Worm (Caenorhabditis elegans) whole organism, L2 larva: ENCODE measurements around the gene str-135.

Experiments
- C34F6.9 ChIP-seq: fragments of 150-350 bp; optimal IDR thresholded peaks from 2 replicates; lab custom pipeline; 2014; ENCODE audit warnings: missing biosample characterization, missing genetic modification characterization
- F13H6.1 ChIP-seq: sonication (generic microtip); optimal IDR thresholded peaks from 2 replicates; lab custom pipeline; 2016; ENCODE audit warnings: missing genetic modification characterization, missing compliant biosample characterization
- R02D3.7 ChIP-seq: fragments of 150-350 bp; optimal IDR thresholded peaks from 2 replicates; lab custom pipeline; 2014; ENCODE audit warnings: missing biosample characterization, missing genetic modification characterization
- alr-1 ChIP-seq: fragments of 150-350 bp; optimal IDR thresholded peaks from 2 replicates; lab custom pipeline; 2014; ENCODE audit warnings: missing biosample characterization, missing genetic modification characterization
- aly-2 ChIP-seq: fragments of 150-350 bp; optimal IDR thresholded peaks from 2 replicates; lab custom pipeline; 2014; ENCODE audit warnings: missing biosample characterization, missing genetic modification characterization
- ama-1 ChIP-seq: fragments of 150-350 bp; optimal IDR thresholded peaks from 2 replicates; lab custom pipeline; 2018; ENCODE audit warnings: inconsistent platforms
- blmp-1 ChIP-seq: sonication (generic microtip); optimal IDR thresholded peaks from 2 replicates; lab custom pipeline; 2017; ENCODE audit warnings: missing genetic modification characterization, mild to moderate bottlenecking, missing compliant biosample characterization, antibody characterized with exemption, moderate library complexity; ENCODE audit not compliant: insufficient read depth
- ceh-16 ChIP-seq: fragments of 150-350 bp; optimal IDR thresholded peaks from 2 replicates; lab custom pipeline; 2014; ENCODE audit warnings: missing biosample characterization, missing genetic modification characterization
- ceh-82 ChIP-seq: fragments of 150-350 bp; optimal IDR thresholded peaks from 2 replicates; lab custom pipeline; 2014; ENCODE audit warnings: missing biosample characterization, missing genetic modification characterization
- crh-2 ChIP-seq: sonication (generic microtip); optimal IDR thresholded peaks from 2 replicates; lab custom pipeline; 2017; ENCODE audit warnings: missing biosample characterization, missing genetic modification characterization
- dmd-4 ChIP-seq: sonication (generic microtip); optimal IDR thresholded peaks from 2 replicates; lab custom pipeline; 2017; ENCODE audit warnings: missing biosample characterization, missing genetic modification characterization
- egl-27 ChIP-seq: sonication (generic microtip); optimal IDR thresholded peaks from 3 replicates; lab custom pipeline; 2017; ENCODE audit warnings: missing biosample characterization, missing genetic modification reagents, missing genetic modification characterization
- elt-3 ChIP-seq: sonication (generic microtip); optimal IDR thresholded peaks from 2 replicates; lab custom pipeline; 2017; ENCODE audit warnings: missing biosample characterization, missing genetic modification characterization
- fos-1 ChIP-seq: fragments of 150-350 bp; optimal IDR thresholded peaks from 2 replicates; lab custom pipeline; 2014; ENCODE audit warnings: missing biosample characterization, missing genetic modification characterization
- gmeb-1 ChIP-seq: fragments of 150-350 bp; optimal IDR thresholded peaks from 2 replicates; lab custom pipeline; 2014; ENCODE audit warnings: missing biosample characterization, missing genetic modification characterization
- lin-13 ChIP-seq: fragments of 150-350 bp; optimal IDR thresholded peaks from 2 replicates; lab custom pipeline; 2014; ENCODE audit warnings: missing biosample characterization, missing genetic modification reagents, missing genetic modification characterization
- lsy-2 ChIP-seq, 2 experiments: fragments of 150-350 bp in 1 of 2; sonication (generic microtip) in 1 of 2; optimal IDR thresholded peaks; 2 replicates each; lab custom pipeline; 2014 to 2017; ENCODE audit warnings: missing biosample characterization in 2 of 2, missing genetic modification characterization in 2 of 2
- mab-5 ChIP-seq: fragments of 150-350 bp; optimal IDR thresholded peaks from 2 replicates; lab custom pipeline; 2014; ENCODE audit warnings: missing biosample characterization, missing genetic modification characterization
- mbf-1 ChIP-seq: sonication (generic microtip); optimal IDR thresholded peaks from 2 replicates; lab custom pipeline; 2017; ENCODE audit warnings: missing biosample characterization, missing genetic modification characterization
- mdl-1 ChIP-seq, 2 experiments: fragments of 150-350 bp in 1 of 2; sonication (generic microtip) in 1 of 2; optimal IDR thresholded peaks; 2 replicates each; lab custom pipeline; 2017; ENCODE audit warnings: missing biosample characterization in 2 of 2, missing genetic modification characterization in 2 of 2
- nhr-10 ChIP-seq: sonication (generic microtip); optimal IDR thresholded peaks from 2 replicates; lab custom pipeline; 2017; ENCODE audit warnings: missing biosample characterization, missing genetic modification characterization
- nhr-11 ChIP-seq: fragments of 150-350 bp; optimal IDR thresholded peaks from 2 replicates; lab custom pipeline; 2014; ENCODE audit warnings: missing biosample characterization, missing genetic modification characterization
- nhr-12 ChIP-seq: fragments of 150-350 bp; optimal IDR thresholded peaks from 2 replicates; lab custom pipeline; 2014; ENCODE audit warnings: missing biosample characterization, missing genetic modification characterization
- nhr-129 ChIP-seq: fragments of 150-350 bp; optimal IDR thresholded peaks from 2 replicates; lab custom pipeline; 2014; ENCODE audit warnings: missing biosample characterization, missing genetic modification characterization
- nhr-21 ChIP-seq: fragments of 150-350 bp; optimal IDR thresholded peaks from 2 replicates; lab custom pipeline; 2014; ENCODE audit warnings: missing biosample characterization, missing genetic modification characterization
- nhr-23 ChIP-seq: fragments of 150-350 bp; optimal IDR thresholded peaks from 2 replicates; lab custom pipeline; 2014; ENCODE audit warnings: missing biosample characterization, missing genetic modification reagents, missing genetic modification characterization
- nhr-237 ChIP-seq: fragments of 150-350 bp; optimal IDR thresholded peaks from 2 replicates; lab custom pipeline; 2014; ENCODE audit warnings: missing biosample characterization, missing genetic modification characterization
- nhr-25 ChIP-seq: fragments of 150-350 bp; sonication (generic microtip); optimal IDR thresholded peaks from 3 replicates; lab custom pipeline; 2014; ENCODE audit warnings: missing biosample characterization, missing genetic modification characterization
- nhr-6 ChIP-seq: fragments of 150-350 bp; optimal IDR thresholded peaks from 2 replicates; lab custom pipeline; 2014; ENCODE audit warnings: missing biosample characterization, missing genetic modification characterization
- nhr-77 ChIP-seq: fragments of 150-350 bp; optimal IDR thresholded peaks from 2 replicates; lab custom pipeline; 2014; ENCODE audit warnings: missing biosample characterization, missing genetic modification characterization
- peb-1 ChIP-seq: fragments of 150-350 bp; optimal IDR thresholded peaks from 2 replicates; lab custom pipeline; 2014; ENCODE audit warnings: missing biosample characterization, missing genetic modification characterization
- sem-4 ChIP-seq: fragments of 150-350 bp; optimal IDR thresholded peaks from 2 replicates; lab custom pipeline; 2014; ENCODE audit warnings: missing biosample characterization, missing genetic modification reagents, missing genetic modification characterization
- sma-9 ChIP-seq, 2 experiments: fragments of 150-350 bp in 1 of 2; sonication (generic microtip) in 1 of 2; optimal IDR thresholded peaks; 2 replicates each; lab custom pipeline; 2014 to 2016; ENCODE audit warnings: missing genetic modification characterization in 2 of 2, mild to moderate bottlenecking in 1 of 2, missing biosample characterization in 1 of 2, missing compliant biosample characterization in 1 of 2, missing genetic modification reagents in 1 of 2, moderate library complexity in 1 of 2
- unc-62 ChIP-seq: fragments of 150-350 bp; optimal IDR thresholded peaks from 2 replicates; lab custom pipeline; 2014; ENCODE audit warnings: missing biosample characterization, missing genetic modification reagents, missing genetic modification characterization
- zag-1 ChIP-seq: fragments of 150-350 bp; optimal IDR thresholded peaks from 2 replicates; lab custom pipeline; 2014; ENCODE audit warnings: missing biosample characterization, missing genetic modification characterization
- ztf-11 ChIP-seq: sonication (generic microtip); optimal IDR thresholded peaks from 2 replicates; lab custom pipeline; 2017; ENCODE audit warnings: missing biosample characterization, missing genetic modification characterization

Gene str-135

DNA sequence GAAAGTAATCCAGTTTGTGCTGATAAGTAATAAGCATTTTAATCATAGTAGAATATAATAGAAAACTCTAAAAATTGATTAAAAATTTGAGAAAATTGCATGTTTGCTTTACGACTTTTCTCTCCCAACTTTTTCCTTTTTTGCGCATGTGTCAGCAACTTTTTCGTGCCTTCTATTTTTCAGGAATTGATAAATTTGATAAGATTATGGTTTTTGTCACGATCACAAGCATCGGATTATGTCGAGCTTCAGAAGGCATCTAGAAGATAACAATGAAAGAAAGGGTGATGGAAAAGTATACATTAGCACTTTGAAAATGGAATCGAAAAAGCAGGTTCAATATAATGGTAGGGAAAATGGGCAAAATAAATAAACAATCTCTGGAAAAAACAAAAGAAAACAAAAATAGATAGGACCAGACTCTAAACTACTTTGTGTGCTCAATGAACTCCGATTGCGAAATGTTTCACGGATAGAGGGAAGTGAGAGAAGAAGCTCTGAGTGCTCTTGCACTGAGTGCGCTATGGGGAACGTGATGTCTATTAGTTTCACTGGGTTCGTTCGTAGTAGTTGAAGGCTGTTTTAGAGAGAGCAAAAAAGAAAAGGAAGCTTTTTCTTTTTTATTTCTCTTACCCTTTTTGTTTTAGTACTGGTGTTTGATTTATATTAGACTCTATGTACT is 7.6 kb upstream of the str-135 start:
- TF ChIP-seq lin-13 (GFP tag; lab: Kevin White, UChicago) = no peak
- TF ChIP-seq nhr-12 (tag; lab: Kevin White, UChicago) = no peak
- TF ChIP-seq nhr-6 = peak; percentile 7
- peak; percentile 45 for TF ChIP-seq C34F6.9 (tag; lab: Kevin White, UChicago)
- no peak for TF ChIP-seq elt-3
- no peak for TF ChIP-seq egl-27
- no peak for TF ChIP-seq nhr-237 (tag; lab: Kevin White, UChicago)
- TF ChIP-seq F13H6.1 = no peak
- TF ChIP-seq mab-5 = no peak
- no peak for TF ChIP-seq ceh-82 (tag; lab: Kevin White, UChicago)
- TF ChIP-seq aly-2 (tag; lab: Kevin White, UChicago) = no peak
- TF ChIP-seq sma-9 (GFP tag; optimal IDR thresholded peaks at IDR 0.05; lab: Kevin White, UChicago) = peak; percentile 98
- TF ChIP-seq sma-9 (tag; optimal IDR thresholded peaks at IDR 0.05; lab: Kevin White, UChicago) = no peak
- TF ChIP-seq nhr-25 (tag; lab: Kevin White, UChicago) = no peak
- no peak for TF ChIP-seq peb-1 (tag; lab: Kevin White, UChicago)
- TF ChIP-seq ceh-16 = no peak
- TF ChIP-seq alr-1 (tag; lab: Kevin White, UChicago) = no peak
- TF ChIP-seq zag-1 (tag; lab: Kevin White, UChicago) = peak; percentile 24
- no peak for TF ChIP-seq nhr-77 (tag; lab: Kevin White, UChicago)
- TF ChIP-seq nhr-23 (tag; lab: Kevin White, UChicago) = no peak
- TF ChIP-seq mbf-1 (tag; lab: Kevin White, UChicago) = no peak
- TF ChIP-seq gmeb-1 (tag; lab: Kevin White, UChicago) = no peak
- no peak for TF ChIP-seq ztf-11 (tag; lab: Kevin White, UChicago)
- no peak for TF ChIP-seq lsy-2 (tag; optimal IDR thresholded peaks at IDR 0.05; lab: Kevin White, UChicago)
- no peak for TF ChIP-seq nhr-10 (tag; lab: Kevin White, UChicago)
- TF ChIP-seq crh-2 = no peak
- TF ChIP-seq mdl-1 (tag; optimal IDR thresholded peaks at IDR 0.05; lab: Kevin White, UChicago) = peak in 1 of 2 experiments; percentile 64
- no peak for TF ChIP-seq unc-62 (GFP tag; lab: Kevin White, UChicago)
- TF ChIP-seq ama-1 (lab: Kevin White, UChicago) = no peak
- TF ChIP-seq nhr-11 (tag; lab: Kevin White, UChicago) = no peak
- TF ChIP-seq dmd-4 (tag; lab: Kevin White, UChicago) = no peak
- no peak for TF ChIP-seq nhr-21 (tag; lab: Kevin White, UChicago)

ce11 chrV:8285455-8285854 is 4.8 kb upstream of the str-135 start:
- peak; percentile 28 for TF ChIP-seq fos-1 (tag; lab: Kevin White, UChicago)
- no peak for TF ChIP-seq R02D3.7 (tag; lab: Kevin White, UChicago)

DNA sequence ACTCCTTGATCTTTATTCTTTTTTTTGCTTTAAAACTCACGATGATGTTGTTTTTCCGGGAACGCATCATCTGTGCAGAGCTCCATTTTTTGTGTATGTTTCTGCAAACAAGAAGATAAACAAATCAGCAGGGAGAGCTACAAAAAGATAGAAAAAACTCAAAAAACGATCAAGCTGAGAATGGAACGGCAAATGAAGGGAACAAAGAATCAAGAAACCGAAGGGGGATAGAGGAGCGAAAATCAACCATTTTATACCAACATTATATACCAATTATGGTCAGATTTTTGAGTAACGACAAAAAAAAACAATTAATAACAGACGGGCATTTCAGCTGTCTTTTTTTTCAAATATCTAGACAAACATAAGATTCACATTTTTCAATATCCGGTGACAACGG is 4.1 kb upstream of the str-135 start, which contains the start of gene slc-17.5:
Gene slc-17.5, minus strand, starts transcription at position 101 of the 400 bp plus-strand sequence.
- TF ChIP-seq sem-4 (tag; lab: Kevin White, UChicago) = no peak
- no peak for TF ChIP-seq lsy-2 (tag; optimal IDR thresholded peaks at IDR 0.05; lab: Kevin White, UChicago)
- no peak for TF ChIP-seq lin-13 (GFP tag; lab: Kevin White, UChicago)
- TF ChIP-seq nhr-12 (tag; lab: Kevin White, UChicago) = no peak
- no peak for TF ChIP-seq aly-2 (tag; lab: Kevin White, UChicago)
- TF ChIP-seq gmeb-1 (tag; lab: Kevin White, UChicago) = no peak
- TF ChIP-seq nhr-129 (tag; lab: Kevin White, UChicago) = no peak
- TF ChIP-seq egl-27 = no peak
- no peak for TF ChIP-seq nhr-23 (tag; lab: Kevin White, UChicago)

- TF ChIP-seq blmp-1 (tag; lab: Kevin White, UChicago) (no peak), unc-62 (GFP tag; lab: Kevin White, UChicago) (no peak), fos-1 (tag; lab: Kevin White, UChicago) (no peak), peb-1 (tag; lab: Kevin White, UChicago) (no peak), nhr-6 (no peak), ceh-16 (no peak)
Observed at ce11 chrV:8282933-8283332, 2.3 kb upstream of the str-135 start.
